Worm (Caenorhabditis elegans) whole organism, L4 larva: Measurements from ENCODE around the gene ceh-23.

Experiments used
- F26F4.8 ChIP-seq: fragments of 200-800 bp; sonication (Bioruptor generic); conservative IDR thresholded peaks from 2 replicates; pipeline ENCODE4 v1.3.6; 2022; ENCODE audit warnings: missing genetic modification characterization, missing compliant biosample characterization
- F37D6.2 ChIP-seq: sonication (generic microtip); optimal IDR thresholded peaks from 2 replicates; lab custom pipeline; 2016; ENCODE audit warnings: mild to moderate bottlenecking, missing genetic modification characterization, missing compliant biosample characterization
- F44E2.7 ChIP-seq: fragments of 200-800 bp; sonication (Bioruptor generic); IDR thresholded peaks from 2 replicates; pipeline ENCODE4 v2.1.2; 2022; ENCODE audit warnings: missing genetic modification characterization, missing compliant biosample characterization
- F49E8.2 ChIP-seq: sonication (generic microtip); optimal IDR thresholded peaks from 2 replicates; lab custom pipeline; 2016; ENCODE audit warnings: missing compliant biosample characterization, mild to moderate bottlenecking, missing genetic modification characterization, borderline replicate concordance
- R02D3.7 ChIP-seq: fragments of 150-350 bp; sonication (generic microtip); optimal IDR thresholded peaks from 3 replicates; lab custom pipeline; 2014; ENCODE audit warnings: missing biosample characterization, missing genetic modification characterization
- Y105C5A.15 ChIP-seq: fragments of 200-800 bp; sonication (Bioruptor generic); IDR thresholded peaks from 2 replicates; pipeline ENCODE4 v1.3.6; 2022; ENCODE audit warnings: missing genetic modification characterization, missing compliant biosample characterization
- Y75B8A.6 ChIP-seq: fragments of 200-800 bp; sonication (Bioruptor generic); IDR thresholded peaks from 2 replicates; pipeline ENCODE4 v1.3.6; 2022; ENCODE audit warnings: missing genetic modification reagents, missing genetic modification characterization, missing compliant biosample characterization
- aly-2 ChIP-seq: sonication (generic microtip); optimal IDR thresholded peaks from 2 replicates; lab custom pipeline; 2018; ENCODE audit warnings: missing biosample characterization, missing genetic modification characterization
- ama-1 ChIP-seq: fragments of 150-350 bp; optimal IDR thresholded peaks from 2 replicates; lab custom pipeline; 2014; ENCODE audit warnings: inconsistent platforms, mixed read lengths
- ceh-20 ChIP-seq: fragments of 200-800 bp; sonication (Bioruptor generic); IDR thresholded peaks from 2 replicates; pipeline ENCODE4 v1.3.6; 2022; ENCODE audit warnings: missing genetic modification reagents, missing genetic modification characterization, missing compliant biosample characterization
- ceh-32 ChIP-seq: sonication (generic microtip); optimal IDR thresholded peaks from 2 replicates; lab custom pipeline; 2016; ENCODE audit warnings: mild to moderate bottlenecking, missing genetic modification characterization, missing compliant biosample characterization; ENCODE audit not compliant: poor library complexity
- cey-2 ChIP-seq: sonication (generic microtip); optimal IDR thresholded peaks from 3 replicates; lab custom pipeline; 2017; ENCODE audit warnings: missing genetic modification characterization, mild to moderate bottlenecking, missing compliant biosample characterization, antibody characterized with exemption, borderline replicate concordance; ENCODE audit not compliant: insufficient read depth
- daf-16 ChIP-seq, 3 experiments: sonication (generic microtip); optimal IDR thresholded peaks; 2 replicates each; lab custom pipeline; 2016 to 2017; ENCODE audit warnings: missing genetic modification characterization in 3 of 3, missing genetic modification reagents in 3 of 3, mild to moderate bottlenecking in 2 of 3, missing compliant biosample characterization in 2 of 3, missing biosample characterization in 1 of 3, moderate library complexity in 1 of 3
- daf-19 ChIP-seq: fragments of 200-800 bp; sonication (Bioruptor generic); conservative IDR thresholded peaks from 2 replicates; pipeline ENCODE4 v1.3.6; 2022; ENCODE audit warnings: missing genetic modification characterization, missing compliant biosample characterization
- dmd-6 ChIP-seq: fragments of 200-800 bp; sonication (Bioruptor generic); IDR thresholded peaks from 2 replicates; pipeline ENCODE4 v1.3.6; 2022; ENCODE audit warnings: missing genetic modification reagents, missing genetic modification characterization, missing compliant biosample characterization
- dpl-1 ChIP-seq: fragments of 150-350 bp; optimal IDR thresholded peaks from 2 replicates; lab custom pipeline; 2014; ENCODE audit warnings: missing biosample characterization, missing genetic modification reagents, missing genetic modification characterization
- duxl-1 ChIP-seq: sonication (generic microtip); optimal IDR thresholded peaks from 2 replicates; lab custom pipeline; 2016; ENCODE audit warnings: mild to moderate bottlenecking, missing genetic modification characterization, moderate library complexity, missing compliant biosample characterization; ENCODE audit not compliant: poor library complexity
- jun-1 ChIP-seq: fragments of 150-350 bp; optimal IDR thresholded peaks from 2 replicates; lab custom pipeline; 2014; ENCODE audit warnings: missing biosample characterization, missing genetic modification reagents, missing genetic modification characterization
- lin-13 ChIP-seq: fragments of 150-350 bp; optimal IDR thresholded peaks from 2 replicates; lab custom pipeline; 2014; ENCODE audit warnings: missing biosample characterization, missing genetic modification reagents, missing genetic modification characterization
- lin-29 ChIP-seq: fragments of 200-800 bp; sonication (Bioruptor generic); IDR thresholded peaks from 2 replicates; pipeline ENCODE4 v1.3.6; 2022; ENCODE audit warnings: missing genetic modification reagents, missing genetic modification characterization, missing compliant biosample characterization
- lin-38 ChIP-seq: fragments of 200-800 bp; sonication (Bioruptor generic); IDR thresholded peaks from 2 replicates; pipeline ENCODE4 v1.3.6; 2022; ENCODE audit warnings: missing genetic modification reagents, missing genetic modification characterization, missing compliant biosample characterization
- lin-39 ChIP-seq: fragments of 150-350 bp; optimal IDR thresholded peaks from 2 replicates; lab custom pipeline; 2014; ENCODE audit warnings: missing biosample characterization, missing genetic modification reagents, missing genetic modification characterization
- lir-3 ChIP-seq: sonication (generic microtip); optimal IDR thresholded peaks from 2 replicates; lab custom pipeline; 2016; ENCODE audit warnings: mild to moderate bottlenecking, missing genetic modification characterization, missing compliant biosample characterization
- mxl-3 ChIP-seq: fragments of 200-800 bp; sonication (Bioruptor generic); optimal IDR thresholded peaks from 2 replicates; lab custom pipeline; 2018; ENCODE audit warnings: mild to moderate bottlenecking, missing genetic modification characterization, missing compliant biosample characterization
- nhr-10 ChIP-seq: fragments of 150-350 bp; optimal IDR thresholded peaks from 2 replicates; lab custom pipeline; 2014; ENCODE audit warnings: missing biosample characterization, missing genetic modification characterization
- nhr-28 ChIP-seq: fragments of 150-350 bp; optimal IDR thresholded peaks from 2 replicates; lab custom pipeline; 2014; ENCODE audit warnings: missing biosample characterization, missing genetic modification characterization
- nhr-48 ChIP-seq: sonication (generic microtip); optimal IDR thresholded peaks from 2 replicates; lab custom pipeline; 2016; ENCODE audit warnings: mild to moderate bottlenecking, missing genetic modification characterization, missing compliant biosample characterization
- saeg-2 ChIP-seq: fragments of 200-800 bp; sonication (Bioruptor generic); IDR thresholded peaks from 2 replicates; pipeline ENCODE4 v1.3.6; 2022; ENCODE audit warnings: missing genetic modification reagents, missing genetic modification characterization, missing compliant biosample characterization
- skn-1 ChIP-seq: fragments of 150-350 bp; optimal IDR thresholded peaks from 2 replicates; lab custom pipeline; 2014; ENCODE audit warnings: missing biosample characterization, missing genetic modification characterization
- snpc-1.2 ChIP-seq: fragments of 200-800 bp; sonication (Bioruptor generic); IDR thresholded peaks from 2 replicates; pipeline ENCODE4 v1.3.6; 2022; ENCODE audit warnings: missing genetic modification reagents, missing genetic modification characterization, missing compliant biosample characterization
- snpc-4 ChIP-seq: fragments of 150-350 bp; optimal IDR thresholded peaks from 2 replicates; lab custom pipeline; 2014; ENCODE audit warnings: missing biosample characterization, missing genetic modification characterization
- unc-130 ChIP-seq: sonication (generic microtip); optimal IDR thresholded peaks from 2 replicates; lab custom pipeline; 2016; ENCODE audit warnings: missing genetic modification reagents, missing genetic modification characterization, missing compliant biosample characterization
- zfp-3 ChIP-seq: fragments of 200-800 bp; sonication (Bioruptor generic); conservative IDR thresholded peaks from 2 replicates; pipeline ENCODE4 v1.3.6; 2022; ENCODE audit warnings: missing genetic modification reagents, missing genetic modification characterization, missing compliant biosample characterization
- zip-11 ChIP-seq: fragments of 200-800 bp; sonication (Bioruptor generic); IDR thresholded peaks from 2 replicates; pipeline ENCODE4 v1.3.6; 2022; ENCODE audit warnings: missing genetic modification characterization, missing compliant biosample characterization
- ztf-11 ChIP-seq: fragments of 150-350 bp; optimal IDR thresholded peaks from 2 replicates; lab custom pipeline; 2014; ENCODE audit warnings: missing biosample characterization, missing genetic modification characterization

Gene ceh-23

DNA sequence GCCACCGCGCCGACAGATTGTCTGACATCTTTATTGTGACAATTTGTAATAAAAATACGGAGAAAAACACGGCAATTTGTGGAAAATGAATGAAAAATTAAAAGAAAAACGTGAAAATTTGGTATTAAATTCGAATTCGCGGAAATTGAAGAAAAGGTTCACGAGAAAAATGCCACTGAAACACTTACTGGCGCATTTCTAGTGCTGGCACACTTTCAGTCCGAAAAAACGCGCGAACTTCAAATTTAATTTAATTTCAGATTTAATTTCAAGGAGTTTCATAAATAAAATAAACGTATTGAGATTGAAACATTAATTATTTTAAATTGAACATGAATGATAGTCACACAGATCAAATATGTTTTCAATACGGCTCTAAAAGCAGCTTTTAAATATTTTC lies 44.1 kb upstream of the ceh-23 start, which contains the start of gene cyk-7:
Gene cyk-7, minus strand, starts transcription at position 99 of the 400 bp plus-strand sequence.
- TF ChIP-seq dpl-1 (peak; percentile 45), F49E8.2 (tag; lab: Kevin White, UChicago) (peak; percentile 69), unc-130 (GFP tag; lab: Kevin White, UChicago) (peak; percentile 17), ztf-11 (tag; lab: Kevin White, UChicago) (no peak)

DNA sequence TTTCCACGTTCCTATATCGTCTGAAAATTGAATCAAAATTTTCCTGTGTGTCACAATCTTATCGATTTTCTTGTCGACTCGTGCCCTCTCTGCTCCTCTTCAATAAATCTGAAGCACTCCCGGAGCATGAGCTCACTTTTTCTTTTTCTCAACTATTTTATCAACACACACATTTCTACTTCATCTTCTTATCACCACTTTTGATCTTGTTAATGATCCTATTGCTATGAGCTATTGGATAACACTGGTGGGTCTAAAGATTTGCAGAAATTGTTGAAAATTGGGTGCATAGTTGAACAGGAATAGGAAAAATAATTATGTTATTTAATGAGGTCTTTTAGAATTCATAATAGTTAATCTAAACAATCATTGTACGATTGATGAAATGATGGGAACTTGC lies 34.1 kb upstream of the ceh-23 start:
- no peak for TF ChIP-seq F26F4.8 (GFP tag; lab: Robert Waterston, UW)
- no peak for TF ChIP-seq nhr-28 (tag; lab: Kevin White, UChicago)
- TF ChIP-seq lin-29 = no peak
- no peak for TF ChIP-seq snpc-4 (tag; lab: Kevin White, UChicago)
- TF ChIP-seq cey-2 (tag; lab: Kevin White, UChicago) = no peak
- TF ChIP-seq nhr-10 = no peak
- no peak for TF ChIP-seq F44E2.7 (GFP tag; lab: Robert Waterston, UW)
- TF ChIP-seq nhr-48 (tag; lab: Kevin White, UChicago) = no peak
- TF ChIP-seq ceh-32 (tag; lab: Kevin White, UChicago) = no peak
- no peak for TF ChIP-seq daf-19
- TF ChIP-seq aly-2 (tag; lab: Kevin White, UChicago) = no peak

DNA sequence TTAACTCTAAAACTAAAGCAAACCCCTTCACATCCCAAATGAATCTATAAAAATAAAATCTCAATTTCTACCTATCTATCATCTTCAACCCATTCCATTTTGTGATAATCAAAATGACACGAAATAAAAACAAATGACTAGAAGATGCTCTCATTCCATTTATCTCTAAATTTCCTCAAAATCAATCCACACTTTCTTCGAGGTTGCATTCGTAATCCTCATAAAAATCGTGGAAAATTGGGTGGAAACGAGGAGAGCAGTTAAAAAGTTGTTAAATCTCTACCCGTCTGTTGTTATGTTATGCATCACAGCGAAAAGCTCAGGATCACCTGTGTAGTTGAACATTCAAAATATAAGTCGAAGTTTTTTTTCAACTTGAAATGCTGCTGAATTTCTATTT lies 32.4 kb upstream of the ceh-23 start:
- no peak for TF ChIP-seq duxl-1 (tag; lab: Kevin White, UChicago)
- no peak for TF ChIP-seq Y105C5A.15 (GFP tag; lab: Robert Waterston, UW)
- TF ChIP-seq lir-3 (tag; lab: Kevin White, UChicago) = no peak
- TF ChIP-seq F37D6.2 (tag; lab: Kevin White, UChicago) = no peak
- TF ChIP-seq, all 104 proteins: peak for 0

DNA sequence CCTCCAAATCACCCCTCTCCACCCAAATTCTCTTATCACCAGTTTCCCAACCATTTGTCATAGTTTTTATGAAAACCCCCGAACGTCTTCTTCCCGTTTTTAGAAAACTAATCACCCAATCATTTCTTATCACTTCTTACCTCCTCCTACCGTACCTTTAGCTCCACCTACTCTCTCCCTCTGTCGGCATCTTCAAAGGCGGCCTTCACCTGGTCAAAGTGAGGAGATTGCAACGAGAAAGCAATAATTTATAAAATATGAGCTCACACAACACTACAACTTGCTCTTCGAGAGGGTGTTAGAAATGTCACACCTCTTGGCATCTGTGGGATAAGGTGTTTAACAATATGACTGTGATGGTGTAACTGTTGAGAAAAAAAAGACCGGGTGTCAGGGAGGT lies 30.4 kb upstream of the ceh-23 start:
- TF ChIP-seq snpc-1.2 (GFP tag; lab: Robert Waterston, UW) = no peak
- no peak for TF ChIP-seq daf-16 (GFP tag; optimal IDR thresholded peaks at IDR 0.05; lab: Kevin White, UChicago)
- no peak for TF ChIP-seq daf-16 (tag; optimal IDR thresholded peaks at IDR 0.05; lab: Kevin White, UChicago)
- TF ChIP-seq zip-11 (GFP tag; lab: Robert Waterston, UW) = no peak
- no peak for TF ChIP-seq skn-1 (tag; lab: Kevin White, UChicago)
- no peak for TF ChIP-seq saeg-2 (GFP tag; lab: Robert Waterston, UW)
- TF ChIP-seq R02D3.7 (tag; lab: Kevin White, UChicago) = no peak
- no peak for TF ChIP-seq lin-13 (GFP tag; lab: Kevin White, UChicago)
- TF ChIP-seq ama-1 (lab: Kevin White, UChicago) = no peak
- no peak for TF ChIP-seq nhr-10
- TF ChIP-seq lin-38 (GFP tag; lab: Robert Waterston, UW) = no peak
- TF ChIP-seq lin-39 (tag; lab: Kevin White, UChicago) = no peak
- TF ChIP-seq Y75B8A.6 (GFP tag; lab: Robert Waterston, UW) = no peak
- no peak for TF ChIP-seq zfp-3 (GFP tag; lab: Robert Waterston, UW)
- TF ChIP-seq ceh-20 (GFP tag; lab: Robert Waterston, UW) = no peak
- no peak for TF ChIP-seq jun-1
- no peak for TF ChIP-seq dmd-6 (GFP tag; lab: Robert Waterston, UW)
- no peak for TF ChIP-seq mxl-3
